Fruit fly (Drosophila melanogaster) whole organism, embryonic: ENCODE data around the gene CG31109.

ENCODE experiments used
- Atf6 ChIP-seq: fragments of 200-800 bp; sonication (Bioruptor generic); IDR thresholded peaks from 2 replicates; pipeline ENCODE4 v1.3.6; 2022; ENCODE audit warnings: missing biosample characterization, missing genetic modification characterization
- B-H1 ChIP-seq: fragments of 200-800 bp; sonication (Bioruptor generic); IDR thresholded peaks from 3 replicates; pipeline ENCODE4 v1.3.6; 2022; ENCODE audit warnings: missing biosample characterization, missing genetic modification characterization
- CG10267 ChIP-seq: fragments of 200-800 bp; sonication (Bioruptor generic); optimal IDR thresholded peaks from 2 replicates; lab custom pipeline; 2018; ENCODE audit warnings: missing biosample characterization, mild to moderate bottlenecking, missing genetic modification characterization, moderate library complexity
- CG10959 ChIP-seq: fragments of 200-800 bp; sonication (Bioruptor generic); IDR thresholded peaks from 2 replicates; pipeline ENCODE4 v1.3.6; 2022; ENCODE audit warnings: missing biosample characterization, missing genetic modification characterization
- CG12104 ChIP-seq: fragments of 200-800 bp; sonication (Bioruptor generic); optimal IDR thresholded peaks from 3 replicates; lab custom pipeline; 2016; ENCODE audit warnings: missing biosample characterization, missing genetic modification characterization
- CG12391 ChIP-seq: fragments of 200-800 bp; sonication (Bioruptor generic); optimal IDR thresholded peaks from 3 replicates; lab custom pipeline; 2018; ENCODE audit warnings: missing biosample characterization, mild to moderate bottlenecking, missing genetic modification characterization, moderate library complexity
- CG14710 ChIP-seq: fragments of 200-800 bp; sonication (Bioruptor generic); optimal IDR thresholded peaks from 3 replicates; lab custom pipeline; 2019; ENCODE audit warnings: missing biosample characterization, mild to moderate bottlenecking, missing genetic modification characterization, moderate library complexity
- CG15696 ChIP-seq: fragments of 200-800 bp; sonication (Bioruptor generic); optimal IDR thresholded peaks from 2 replicates; lab custom pipeline; 2019; ENCODE audit warnings: missing biosample characterization, mild to moderate bottlenecking, missing genetic modification characterization, moderate library complexity
- CG1603 ChIP-seq: fragments of 200-800 bp; sonication (Bioruptor generic); optimal IDR thresholded peaks from 2 replicates; lab custom pipeline; 2019; ENCODE audit warnings: missing biosample characterization, mild to moderate bottlenecking, missing genetic modification characterization, moderate library complexity
- CG1647 ChIP-seq: fragments of 200-800 bp; sonication (Bioruptor generic); optimal IDR thresholded peaks from 3 replicates; lab custom pipeline; 2016; ENCODE audit warnings: missing biosample characterization, missing genetic modification characterization
- CG1832 ChIP-seq: fragments of 200-800 bp; sonication (Bioruptor generic); optimal IDR thresholded peaks from 2 replicates; lab custom pipeline; 2017; ENCODE audit warnings: missing biosample characterization, mild to moderate bottlenecking, missing genetic modification characterization, inconsistent platforms
- CG18764 ChIP-seq: fragments of 200-800 bp; sonication (Bioruptor generic); optimal IDR thresholded peaks from 3 replicates; lab custom pipeline; 2016; ENCODE audit warnings: missing biosample characterization, missing genetic modification characterization
- CG2202 ChIP-seq: fragments of 200-800 bp; sonication (Bioruptor generic); optimal IDR thresholded peaks from 2 replicates; lab custom pipeline; 2018; ENCODE audit warnings: missing biosample characterization, mild to moderate bottlenecking, missing genetic modification characterization
- CG32532 ChIP-seq: fragments of 200-800 bp; sonication (Bioruptor generic); IDR thresholded peaks from 2 replicates; pipeline ENCODE4 v1.3.6; 2022; ENCODE audit warnings: missing biosample characterization, missing genetic modification characterization
- CG4328 ChIP-seq: fragments of 200-800 bp; sonication (Bioruptor generic); optimal IDR thresholded peaks from 3 replicates; lab custom pipeline; 2017; ENCODE audit warnings: missing biosample characterization, missing genetic modification reagents, missing genetic modification characterization
- CG7928 ChIP-seq: fragments of 200-800 bp; sonication (Bioruptor generic); optimal IDR thresholded peaks from 2 replicates; lab custom pipeline; 2017; ENCODE audit warnings: missing biosample characterization, mild to moderate bottlenecking, missing genetic modification characterization
- CG7963 ChIP-seq: fragments of 200-800 bp; sonication (Bioruptor generic); IDR thresholded peaks from 3 replicates; pipeline ENCODE4 v1.3.6; 2022; ENCODE audit warnings: missing biosample characterization, missing genetic modification characterization; ENCODE audit not compliant: partially characterized antibody
- CG8478 ChIP-seq: fragments of >200 bp; optimal IDR thresholded peaks from 2 replicates; lab custom pipeline; 2018
- CG9876 ChIP-seq: fragments of 200-800 bp; sonication (Bioruptor generic); optimal IDR thresholded peaks from 2 replicates; lab custom pipeline; 2016; ENCODE audit warnings: missing biosample characterization, missing genetic modification characterization
- CkIIα-i1 ChIP-seq: fragments of 200-800 bp; sonication (Bioruptor generic); IDR thresholded peaks from 2 replicates; pipeline ENCODE4 v1.3.6; 2022; ENCODE audit warnings: missing biosample characterization, missing genetic modification characterization
- Dref ChIP-seq: fragments of 200-800 bp; sonication (Bioruptor generic); IDR thresholded peaks from 2 replicates; pipeline ENCODE4 v1.3.6; 2022; ENCODE audit warnings: missing biosample characterization, missing genetic modification characterization
- Ets65A ChIP-seq: fragments of 200-800 bp; sonication (Bioruptor generic); peaks from one replicate; lab custom pipeline; 2016; ENCODE audit warnings: missing biosample characterization, missing genetic modification characterization
- HLH54F ChIP-seq: fragments of 200-800 bp; sonication (Bioruptor generic); optimal IDR thresholded peaks from 3 replicates; lab custom pipeline; 2016; ENCODE audit warnings: missing biosample characterization, missing genetic modification characterization
- HmgZ ChIP-seq: fragments of 200-800 bp; sonication (Bioruptor generic); optimal IDR thresholded peaks from 2 replicates; lab custom pipeline; 2018; ENCODE audit warnings: missing biosample characterization, mild to moderate bottlenecking, missing genetic modification characterization
- Hr3 ChIP-seq: fragments of 200-800 bp; sonication (Bioruptor generic); optimal IDR thresholded peaks from 3 replicates; lab custom pipeline; 2016; ENCODE audit warnings: missing biosample characterization, missing genetic modification characterization
- Max ChIP-seq: fragments of 200-800 bp; sonication (Bioruptor generic); optimal IDR thresholded peaks from 2 replicates; lab custom pipeline; 2016; ENCODE audit warnings: missing biosample characterization, mild to moderate bottlenecking, missing genetic modification characterization
- Med ChIP-seq: fragments of 200-800 bp; sonication (Bioruptor generic); peaks from one replicate; lab custom pipeline; 2016; ENCODE audit warnings: missing biosample characterization, missing genetic modification characterization, mild to moderate bottlenecking, inconsistent platforms, moderate library complexity
- Mrtf ChIP-seq: fragments of 200-800 bp; sonication (Bioruptor generic); IDR thresholded peaks from 3 replicates; pipeline ENCODE4 v1.3.6; 2022; ENCODE audit warnings: missing biosample characterization, missing genetic modification characterization
- NC2α ChIP-seq: fragments of 200-800 bp; sonication (Bioruptor generic); optimal IDR thresholded peaks from 2 replicates; lab custom pipeline; 2016; ENCODE audit warnings: missing biosample characterization, missing genetic modification characterization
- Nf-YA ChIP-seq: fragments of 200-800 bp; sonication (Bioruptor generic); IDR thresholded peaks from 2 replicates; pipeline ENCODE4 v1.3.6; 2022; ENCODE audit warnings: missing biosample characterization, missing genetic modification characterization
- Nf-YB ChIP-seq: fragments of 200-800 bp; sonication (Bioruptor generic); optimal IDR thresholded peaks from 3 replicates; lab custom pipeline; 2019; ENCODE audit warnings: missing biosample characterization, mild to moderate bottlenecking, missing genetic modification characterization, moderate library complexity
- PHDP ChIP-seq: fragments of 200-800 bp; sonication (Bioruptor generic); optimal IDR thresholded peaks from 3 replicates; lab custom pipeline; 2018; ENCODE audit warnings: missing biosample characterization, mild to moderate bottlenecking, missing genetic modification characterization, moderate library complexity
- Ravus ChIP-seq: fragments of 200-800 bp; sonication (Bioruptor generic); IDR thresholded peaks from 2 replicates; pipeline ENCODE4 v1.3.6; 2022; ENCODE audit warnings: missing biosample characterization, missing genetic modification characterization
- Six4 ChIP-seq: fragments of 200-800 bp; sonication (Bioruptor generic); optimal IDR thresholded peaks from 2 replicates; lab custom pipeline; 2016; ENCODE audit warnings: missing biosample characterization, missing genetic modification characterization
- Sox102F ChIP-seq: fragments of 200-800 bp; sonication (Bioruptor generic); optimal IDR thresholded peaks from 2 replicates; lab custom pipeline; 2018; ENCODE audit warnings: missing biosample characterization, mild to moderate bottlenecking, missing genetic modification characterization, moderate library complexity
- Taf1 ChIP-seq: fragments of 200-800 bp; sonication (Bioruptor generic); IDR thresholded peaks from 2 replicates; pipeline ENCODE4 v1.3.6; 2022; ENCODE audit warnings: missing biosample characterization, missing genetic modification characterization
- ac ChIP-seq: fragments of 200-800 bp; sonication (Bioruptor generic); optimal IDR thresholded peaks from 3 replicates; lab custom pipeline; 2017; ENCODE audit warnings: missing biosample characterization, mild to moderate bottlenecking, missing genetic modification characterization
- crc ChIP-seq: fragments of 200-800 bp; sonication (Bioruptor generic); optimal IDR thresholded peaks from 2 replicates; lab custom pipeline; 2016; ENCODE audit warnings: missing biosample characterization, missing genetic modification characterization
- dimm ChIP-seq: fragments of 200-800 bp; sonication (Bioruptor generic); IDR thresholded peaks from 2 replicates; pipeline ENCODE4 v1.3.6; 2022; ENCODE audit warnings: missing biosample characterization, missing genetic modification characterization
- dmrt11E ChIP-seq: fragments of 200-800 bp; sonication (Bioruptor generic); optimal IDR thresholded peaks from 3 replicates; lab custom pipeline; 2018; ENCODE audit warnings: missing biosample characterization, mild to moderate bottlenecking, missing genetic modification characterization, moderate library complexity
- emc ChIP-seq: fragments of 200-800 bp; sonication (Bioruptor generic); optimal IDR thresholded peaks from 2 replicates; lab custom pipeline; 2016; ENCODE audit warnings: missing biosample characterization, missing genetic modification characterization
- eyg ChIP-seq: fragments of 200-800 bp; sonication (Bioruptor generic); optimal IDR thresholded peaks from 3 replicates; lab custom pipeline; 2016; ENCODE audit warnings: missing biosample characterization, missing genetic modification characterization
- fd3F ChIP-seq: fragments of 200-800 bp; sonication (Bioruptor generic); optimal IDR thresholded peaks from 2 replicates; lab custom pipeline; 2018; ENCODE audit warnings: missing biosample characterization, mild to moderate bottlenecking, missing genetic modification characterization, moderate library complexity
- fd96Cb ChIP-seq: fragments of 200-800 bp; sonication (Bioruptor generic); optimal IDR thresholded peaks from 2 replicates; lab custom pipeline; 2018; ENCODE audit warnings: missing biosample characterization, mild to moderate bottlenecking, missing genetic modification characterization, moderate library complexity
- ftz-f1 ChIP-seq: fragments of 200-800 bp; sonication (Bioruptor generic); optimal IDR thresholded peaks from 2 replicates; lab custom pipeline; 2016; ENCODE audit warnings: missing biosample characterization, missing genetic modification characterization
- lov ChIP-seq, 2 experiments: fragments of 200-800 bp in 1 of 2; fragments of >200 bp in 1 of 2; sonication (Bioruptor generic) in 1 of 2; IDR thresholded peaks in 1 of 2; optimal IDR thresholded peaks in 1 of 2; 2 replicates in 1 of 2; 3 replicates in 1 of 2; pipeline versions ENCODE4 v1.3.6 to Lab custom; 2017 to 2022; ENCODE audit warnings: missing biosample characterization in 1 of 2, missing genetic modification characterization in 1 of 2
- mam ChIP-seq: fragments of 200-800 bp; sonication (Bioruptor generic); optimal IDR thresholded peaks from 3 replicates; lab custom pipeline; 2016; ENCODE audit warnings: missing biosample characterization, missing genetic modification characterization
- mirr ChIP-seq: fragments of 200-800 bp; sonication (Bioruptor generic); optimal IDR thresholded peaks from 3 replicates; lab custom pipeline; 2018; ENCODE audit warnings: missing biosample characterization, mild to moderate bottlenecking, missing genetic modification characterization
- nerfin-2 ChIP-seq: fragments of 200-800 bp; sonication (Bioruptor generic); IDR thresholded peaks from 2 replicates; pipeline ENCODE4 v1.3.6; 2022; ENCODE audit warnings: missing biosample characterization, missing genetic modification characterization; ENCODE audit not compliant: partially characterized antibody
- toy ChIP-seq: fragments of 200-800 bp; sonication (Bioruptor generic); IDR thresholded peaks from 2 replicates; pipeline ENCODE4 v1.3.6; 2022; ENCODE audit warnings: missing biosample characterization, missing genetic modification characterization
- wor ChIP-seq: fragments of 200-800 bp; sonication (Bioruptor generic); IDR thresholded peaks from 2 replicates; pipeline ENCODE4 v1.3.6; 2022; ENCODE audit warnings: missing biosample characterization, missing genetic modification characterization

Gene CG31109

DNA sequence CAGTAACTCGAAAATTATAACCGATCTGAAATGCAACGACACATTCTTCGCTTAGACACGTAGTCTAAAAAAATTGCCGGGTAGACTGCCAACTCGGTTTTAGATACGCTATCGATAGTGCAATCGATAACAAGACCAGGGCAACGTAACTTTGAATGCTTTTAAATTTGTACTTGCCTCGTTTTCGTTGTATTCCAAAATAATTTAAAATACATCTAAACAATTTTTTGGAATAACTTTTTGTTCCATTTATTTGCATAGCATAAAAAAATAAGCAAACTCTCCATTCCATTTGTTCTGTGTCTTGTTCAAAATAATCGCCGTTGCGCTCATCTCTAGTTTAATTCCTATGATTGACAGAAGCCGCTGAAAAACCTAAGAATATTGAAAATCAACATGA, 15.1 kb upstream of the CG31109 start, which contains the start of the genes Stt3B and CG11839 (continued):
- no peak for TF ChIP-seq Sox102F
- TF ChIP-seq nerfin-2 (GFP tag; lab: Robert Waterston, UW), result peak; percentile 70; the same call in 1 of the 2 replicates
- no peak for TF ChIP-seq dimm (GFP tag; lab: Robert Waterston, UW)
- TF ChIP-seq Six4 (GFP tag; lab: Kevin White, UChicago), result peak; percentile 74
- 0 out of 3 replicates have a peak, but pooled peaks have one; percentile 13 for TF ChIP-seq Mrtf (GFP tag; lab: Robert Waterston, UW)
- no peak for TF ChIP-seq ac (GFP tag; lab: Kevin White, UChicago)
- peak; percentile 84 for TF ChIP-seq CG12391 (tag; lab: Kevin White, UChicago)
- peak; percentile 96 for TF ChIP-seq Med (GFP tag; lab: Kevin White, UChicago)
- peak; percentile 93 for TF ChIP-seq CG1603 (tag; lab: Kevin White, UChicago)
- peak; percentile 91 for TF ChIP-seq CG7928
- peak; percentile 62 for TF ChIP-seq fd3F
- TF ChIP-seq CG9876 (GFP tag; lab: Kevin White, UChicago), result peak; percentile 71
- peak; percentile 77 for TF ChIP-seq CG10267
- TF ChIP-seq B-H1 (GFP tag; lab: Robert Waterston, UW), result peak; percentile 24; the same call in 1 of the 3 replicates
- peak; percentile 35 for TF ChIP-seq emc (GFP tag; lab: Kevin White, UChicago)
- TF ChIP-seq wor (GFP tag; lab: Robert Waterston, UW), result no peak
- peak; percentile 69; the same call in 1 of the 2 replicates for TF ChIP-seq CG32532 (GFP tag; lab: Robert Waterston, UW)
- peak; percentile 62; the same call in 1 of the 2 replicates for TF ChIP-seq Atf6 (GFP tag; lab: Robert Waterston, UW)
- peak; percentile 79 for TF ChIP-seq HLH54F (GFP tag; lab: Kevin White, UChicago)
- TF ChIP-seq Max (GFP tag; lab: Kevin White, UChicago), result peak; percentile 77
- TF ChIP-seq toy (GFP tag; lab: Robert Waterston, UW), result no peak
- TF ChIP-seq CG18764, result peak; percentile 60
- peak; percentile 89 for TF ChIP-seq HmgZ (tag; lab: Kevin White, UChicago)
- peak; percentile 37 for TF ChIP-seq CG2202 (tag; lab: Kevin White, UChicago)
- TF ChIP-seq crc (GFP tag; lab: Kevin White, UChicago), result peak; percentile 74
- peak; percentile 66; the same call in 2 of the 3 replicates for TF ChIP-seq CG7963 (GFP tag; lab: Robert Waterston, UW)
- TF ChIP-seq fd96Cb, result peak; percentile 24
- TF ChIP-seq Taf1 (GFP tag; lab: Robert Waterston, UW), result peak; percentile 65; the same call in 1 of the 2 replicates
- TF ChIP-seq CG10959 (GFP tag; lab: Robert Waterston, UW), result no peak
- peak; percentile 86 for TF ChIP-seq mam (GFP tag; lab: Kevin White, UChicago)
- TF ChIP-seq Nf-YB (GFP tag; lab: Kevin White, UChicago), result peak; percentile 37
- TF ChIP-seq Dref (GFP tag; lab: Robert Waterston, UW), result peak; percentile 89
- TF ChIP-seq eyg (GFP tag; lab: Kevin White, UChicago), result no peak
- no peak for TF ChIP-seq CG8478 (lab: Kevin White, UChicago)
- peak; percentile 53 for TF ChIP-seq dmrt11E
- peak; percentile 66 for TF ChIP-seq Nf-YA (GFP tag; lab: Robert Waterston, UW)
- TF ChIP-seq Hr3 (GFP tag; lab: Kevin White, UChicago), result peak; percentile 78
- TF ChIP-seq CkIIα-i1 (GFP tag; lab: Robert Waterston, UW), result no peak
- no peak for TF ChIP-seq CG1832
- TF ChIP-seq Ravus, result no peak
- TF ChIP-seq lov (optimal IDR thresholded peaks at IDR 0.05; lab: Kevin White, UChicago), result no peak
- TF ChIP-seq lov (GFP tag; IDR thresholded peaks at IDR 0.05; lab: Robert Waterston, UW), result no peak
- peak; percentile 59 for TF ChIP-seq PHDP (tag; lab: Kevin White, UChicago)
- TF ChIP-seq CG14710, result peak; percentile 85
- no peak for TF ChIP-seq mirr (GFP tag; lab: Kevin White, UChicago)
- peak; percentile 41 for TF ChIP-seq CG4328 (GFP tag; lab: Kevin White, UChicago)
- TF ChIP-seq NC2α (GFP tag; lab: Kevin White, UChicago), result no peak
- TF ChIP-seq CG12104 (GFP tag; lab: Kevin White, UChicago), result peak; percentile 62
- TF ChIP-seq CG15696 (tag; lab: Kevin White, UChicago), result peak; percentile 58
- TF ChIP-seq ftz-f1 (GFP tag; lab: Kevin White, UChicago), result peak; percentile 25
- TF ChIP-seq CG1647 (GFP tag; lab: Kevin White, UChicago), result peak; percentile 76
- TF ChIP-seq Ets65A (GFP tag; lab: Kevin White, UChicago), result peak; percentile 97
